Worm (Caenorhabditis elegans): ENCODE results near the gene spe-49.

spe-49 gene

ce11 chrV:6246454-6246981 lies 34.6 kb upstream of the spe-49 start, which contains the start of gene dmd-7 (continued):
- no peak for TF ChIP-seq efl-1 (GFP tag; optimal IDR thresholded peaks at IDR 0.05)
- TF ChIP-seq nhr-120 (GFP tag; IDR thresholded peaks at IDR 0.05) = no peak
- peak; percentile 94 for TF ChIP-seq somi-1 (GFP tag; optimal IDR thresholded peaks at IDR 0.05)
- 0 out of 2 replicates have a peak, but pooled peaks have one; percentile 28 for TF ChIP-seq lin-26 (GFP tag; IDR thresholded peaks at IDR 0.05)
- no peak for TF ChIP-seq B0019.2 (GFP tag; conservative IDR thresholded peaks at IDR 0.05)
- no peak for TF ChIP-seq aptf-3 (GFP tag; IDR thresholded peaks at IDR 0.05)
- TF ChIP-seq B0336.3 (GFP tag; IDR thresholded peaks at IDR 0.05) = peak; percentile 58; the same call in 1 of the 2 replicates
- TF ChIP-seq hlh-26 (GFP tag; conservative IDR thresholded peaks at IDR 0.05) = no peak
- no peak for TF ChIP-seq F23B12.7 (tag; optimal IDR thresholded peaks at IDR 0.05; ENCODE audit: insufficient read depth)
- TF ChIP-seq ceh-91 (GFP tag; IDR thresholded peaks at IDR 0.05) = no peak
- TF ChIP-seq pha-4 (tag; optimal IDR thresholded peaks at IDR 0.05) = no peak
- no peak for TF ChIP-seq unc-130 (GFP tag; optimal IDR thresholded peaks at IDR 0.05)
- no peak for TF ChIP-seq F49E8.2 (tag; optimal IDR thresholded peaks at IDR 0.05; ENCODE audit: insufficient read depth)
- TF ChIP-seq nhr-27 (tag; optimal IDR thresholded peaks at IDR 0.05) = no peak
- 0 out of 2 replicates have a peak, but pooled peaks have one; percentile 37 for TF ChIP-seq lag-1 (GFP tag; IDR thresholded peaks at IDR 0.05)
- TF ChIP-seq F33H1.4 (GFP tag; IDR thresholded peaks at IDR 0.05) = no peak
- no peak for TF ChIP-seq mes-4 (tag; optimal IDR thresholded peaks at IDR 0.05)
- TF ChIP-seq F37B4.10 (GFP tag; IDR thresholded peaks at IDR 0.05) = no peak
- no peak for TF ChIP-seq snpc-1.1 (tag; optimal IDR thresholded peaks at IDR 0.05; ENCODE audit: insufficient read depth)
- peak; percentile 76 for TF ChIP-seq K11D2.4 (GFP tag; IDR thresholded peaks at IDR 0.05)
- no peak for TF ChIP-seq ekl-4 (GFP tag; IDR thresholded peaks at IDR 0.05)
- no peak for TF ChIP-seq pbrm-1 (GFP tag; IDR thresholded peaks at IDR 0.05)
- TF ChIP-seq lsl-1 (GFP tag; optimal IDR thresholded peaks at IDR 0.05) = no peak
- TF ChIP-seq mel-28 (tag; optimal IDR thresholded peaks at IDR 0.05; ENCODE audit: borderline replicate concordance) = no peak
- TF ChIP-seq dox-1 (GFP tag; IDR thresholded peaks at IDR 0.05) = peak; percentile 67
- peak; percentile 80 for TF ChIP-seq nhr-80 (tag; optimal IDR thresholded peaks at IDR 0.05)
- peak; percentile 83 for TF ChIP-seq madf-10 (tag; optimal IDR thresholded peaks at IDR 0.05)
- TF ChIP-seq rcor-1 (GFP tag; IDR thresholded peaks at IDR 0.05) = 0 out of 2 replicates have a peak, but pooled peaks have one; percentile 36
- TF ChIP-seq egl-18 (GFP tag; IDR thresholded peaks at IDR 0.05) = no peak
- no peak for TF ChIP-seq repo-1 (tag; optimal IDR thresholded peaks at IDR 0.05)
- peak; percentile 9 for TF ChIP-seq nhr-90 (tag; optimal IDR thresholded peaks at IDR 0.05)
- no peak for TF ChIP-seq xnd-1 (tag; optimal IDR thresholded peaks at IDR 0.05)
- TF ChIP-seq attf-5 (GFP tag; optimal IDR thresholded peaks at IDR 0.05) = peak; percentile 54
- TF ChIP-seq snpc-1.3 (tag; optimal IDR thresholded peaks at IDR 0.05; ENCODE audit: insufficient read depth) = no peak
- no peak for TF ChIP-seq hmg-20 (GFP tag; IDR thresholded peaks at IDR 0.05)
- TF ChIP-seq attf-3 (GFP tag; conservative IDR thresholded peaks at IDR 0.05) = no peak
- no peak for TF ChIP-seq snpc-3.4 (tag; optimal IDR thresholded peaks at IDR 0.05)
- no peak for TF ChIP-seq snpc-4 (GFP tag; optimal IDR thresholded peaks at IDR 0.05)
- TF ChIP-seq snpc-4 (tag; optimal IDR thresholded peaks at IDR 0.05) = peak in 2 of 4 experiments; percentile 18 to 47
- no peak for TF ChIP-seq mcd-1 (GFP tag; IDR thresholded peaks at IDR 0.05)
- no peak for TF ChIP-seq ZK185.1 (tag; optimal IDR thresholded peaks at IDR 0.05; ENCODE audit: poor library complexity, severe bottlenecking)
- TF ChIP-seq unc-62 (GFP tag; optimal IDR thresholded peaks at IDR 0.05) = peak; percentile 71
- TF ChIP-seq bed-2 (GFP tag; IDR thresholded peaks at IDR 0.05) = no peak
- TF ChIP-seq lin-54 (GFP tag; optimal IDR thresholded peaks at IDR 0.05) = peak; percentile 34
- TF ChIP-seq lin-40 (tag; optimal IDR thresholded peaks at IDR 0.05) = peak; percentile 87
- no peak for TF ChIP-seq lsy-27 (tag; optimal IDR thresholded peaks at IDR 0.05; ENCODE audit: borderline replicate concordance, insufficient read depth)
- TF ChIP-seq nhr-179 (tag; optimal IDR thresholded peaks at IDR 0.05) = no peak
- TF ChIP-seq Y67H2A.10 (GFP tag; conservative IDR thresholded peaks at IDR 0.05) = no peak

All from whole organism, young adult.